Worm (Caenorhabditis elegans): Measurements from ENCODE around the gene srh-276.

The srh-276 gene

ce11 chrV:15512856-15513756 lies 16.1 kb upstream of the srh-276 start:
- no peak for TF ChIP-seq unc-62 (GFP tag; optimal IDR thresholded peaks at IDR 0.05)

ce11 chrV:15515365-15515764 lies 13.8 kb upstream of the srh-276 start:
- no peak for TF ChIP-seq unc-62 (GFP tag; optimal IDR thresholded peaks at IDR 0.05)

- no peak for TF ChIP-seq unc-62 (GFP tag; optimal IDR thresholded peaks at IDR 0.05)
Observed at ce11 chrV:15516476-15516875, 12.7 kb upstream of the srh-276 start.

- no peak for TF ChIP-seq unc-62 (GFP tag; optimal IDR thresholded peaks at IDR 0.05)
Observed at ce11 chrV:15517413-15517812, 11.8 kb upstream of the srh-276 start, which contains the start of gene F21A3.3. F21A3.3 (plus strand) TSS chrV:15517713.

- TF ChIP-seq unc-62 (GFP tag; optimal IDR thresholded peaks at IDR 0.05) = no peak
Observed at ce11 chrV:15519845-15520244, 9.3 kb upstream of the srh-276 start.

ce11 chrV:15520398-15520797 lies 8.8 kb upstream of the srh-276 start:
- no peak for TF ChIP-seq unc-62 (GFP tag; optimal IDR thresholded peaks at IDR 0.05)

ce11 chrV:15521920-15522319 lies 7.2 kb upstream of the srh-276 start, which contains the start of gene lgc-31:
lgc-31 (minus strand) TSS chrV:15522020.
- no peak for TF ChIP-seq unc-62 (GFP tag; optimal IDR thresholded peaks at IDR 0.05)

ce11 chrV:15533096-15533495 lies 3.9 kb downstream of the srh-276 start, which contains the start of gene F21A3.11:
F21A3.11 (minus strand) TSS chrV:15533212.
- TF ChIP-seq unc-62 (GFP tag; optimal IDR thresholded peaks at IDR 0.05) = no peak

- TF ChIP-seq unc-62 (GFP tag; optimal IDR thresholded peaks at IDR 0.05) = no peak
Observed at ce11 chrV:15533864-15534263, 4.7 kb downstream of the srh-276 start, which contains the start of gene F21A3.2. F21A3.2 (minus strand) TSS chrV:15533964.

- no peak for TF ChIP-seq unc-62 (GFP tag; optimal IDR thresholded peaks at IDR 0.05)
Observed at ce11 chrV:15536320-15536719, 7.2 kb downstream of the srh-276 start, which contains the start of gene F21A3.4. F21A3.4 (plus strand) TSS chrV:15536620.

- TF ChIP-seq unc-62 (GFP tag; optimal IDR thresholded peaks at IDR 0.05) = no peak
Observed at ce11 chrV:15537923-15538322, 8.8 kb downstream of the srh-276 start, which contains the start of gene prde-1. prde-1 (plus strand) TSS chrV:15538244.

ce11 chrV:15543252-15543651 lies 14.1 kb downstream of the srh-276 start:
- TF ChIP-seq unc-62 (GFP tag; optimal IDR thresholded peaks at IDR 0.05) = no peak

ce11 chrV:15544898-15545297 lies 15.7 kb downstream of the srh-276 start, which contains the start of gene glb-14:
glb-14 (minus strand) TSS chrV:15544994.
- TF ChIP-seq unc-62 (GFP tag; optimal IDR thresholded peaks at IDR 0.05) = no peak

- TF ChIP-seq unc-62 (GFP tag; optimal IDR thresholded peaks at IDR 0.05) = no peak
Observed at ce11 chrV:15547727-15548126, 18.6 kb downstream of the srh-276 start.

- TF ChIP-seq unc-62 (GFP tag; optimal IDR thresholded peaks at IDR 0.05) = no peak
Observed at ce11 chrV:15550408-15550807, 21.2 kb downstream of the srh-276 start.

- no peak for TF ChIP-seq unc-62 (GFP tag; optimal IDR thresholded peaks at IDR 0.05)
Observed at ce11 chrV:15551642-15552041, 22.5 kb downstream of the srh-276 start.

- TF ChIP-seq unc-62 (GFP tag; optimal IDR thresholded peaks at IDR 0.05) = no peak
Observed at ce11 chrV:15553869-15554268, 24.7 kb downstream of the srh-276 start.

Data from whole organism, dauer.